Worm (Caenorhabditis elegans) whole organism, L4/young adult: ENCODE data around the gene srxa-6.

Experiments
- W03F9.2 ChIP-seq: fragments of 150-350 bp; optimal IDR thresholded peaks from 2 replicates; lab custom pipeline; 2014; ENCODE audit warnings: missing biosample characterization, missing genetic modification characterization
- dao-5 ChIP-seq: sonication (generic microtip); optimal IDR thresholded peaks from 2 replicates; lab custom pipeline; 2016; ENCODE audit warnings: missing genotype, missing genetic modification characterization, moderate library complexity, missing compliant biosample characterization
- him-1 ChIP-seq: sonication (generic microtip); optimal IDR thresholded peaks from 2 replicates; lab custom pipeline; 2016; ENCODE audit warnings: missing genotype, missing genetic modification reagents, missing genetic modification characterization, missing compliant biosample characterization

ce11 chrV:20703998-20704572 lies 30.7 kb upstream of the srxa-6 start, which contains the start of the genes F53F8.5 and F53F8.6:
- TF ChIP-seq W03F9.2 (tag; lab: Kevin White, UChicago) (no peak), him-1 (tag; lab: Kevin White, UChicago) (no peak), dao-5 (tag; lab: Kevin White, UChicago) (no peak)
